Worm (Caenorhabditis elegans): ENCODE results near the gene hil-3.

DNA sequence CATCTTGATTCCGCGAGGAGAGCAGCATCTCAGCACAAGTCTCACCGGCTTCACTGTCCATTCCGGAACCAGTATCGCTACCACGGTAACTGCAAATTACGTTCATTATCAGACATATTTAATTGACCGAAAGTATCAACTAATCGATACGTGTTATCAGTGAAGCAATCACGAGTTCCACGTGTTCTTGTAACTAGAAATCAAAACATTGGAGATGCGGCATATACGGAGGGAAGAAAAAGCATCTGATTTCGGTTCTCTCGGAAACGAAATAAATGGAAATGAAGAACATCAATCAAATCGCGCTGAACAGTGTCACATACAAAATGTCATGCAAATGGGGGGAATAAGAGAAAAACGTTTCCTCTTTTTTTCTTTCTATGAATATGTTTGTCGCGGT, 34.2 kb downstream of the hil-3 start:
- TF ChIP-seq flh-1 (GFP tag; optimal IDR thresholded peaks at IDR 0.05) (no peak), mab-5 (tag; optimal IDR thresholded peaks at IDR 0.05) (no peak), pha-4 (tag; optimal IDR thresholded peaks at IDR 0.05) (no peak), unc-62 (GFP tag; optimal IDR thresholded peaks at IDR 0.05) (no peak), ces-1 (GFP tag; optimal IDR thresholded peaks at IDR 0.05) (no peak), snpc-4 (tag; optimal IDR thresholded peaks at IDR 0.05) (no peak), elt-3 (tag; optimal IDR thresholded peaks at IDR 0.05) (no peak), nhr-76 (tag; optimal IDR thresholded peaks at IDR 0.05) (no peak), elt-1 (tag; optimal IDR thresholded peaks at IDR 0.05; ENCODE audit: borderline replicate concordance, insufficient read depth) (no peak)
